Worm (Caenorhabditis elegans) whole organism, mixed stage, embryonic: ENCODE data around the gene srz-13.

Source experiments
- M03D4.4 ChIP-seq: sonication (generic microtip); optimal IDR thresholded peaks from 2 replicates; lab custom pipeline; 2017; ENCODE audit warnings: mild to moderate bottlenecking, missing genetic modification characterization, missing compliant biosample characterization
- bed-3 ChIP-seq: fragments of 200-800 bp; sonication (Bioruptor generic); optimal IDR thresholded peaks from 3 replicates; lab custom pipeline; 2018; ENCODE audit warnings: mild to moderate bottlenecking, missing genetic modification characterization, moderate library complexity, missing compliant biosample characterization
- blmp-1 ChIP-seq: fragments of 150-350 bp; optimal IDR thresholded peaks from 2 replicates; lab custom pipeline; 2014; ENCODE audit warnings: missing biosample characterization, missing genetic modification characterization
- ceh-39 ChIP-seq: fragments of 150-350 bp; optimal IDR thresholded peaks from 2 replicates; lab custom pipeline; 2014; ENCODE audit warnings: missing biosample characterization, missing genetic modification characterization
- ceh-43 ChIP-seq: fragments of 200-800 bp; sonication (Bioruptor generic); optimal IDR thresholded peaks from 2 replicates; lab custom pipeline; 2018; ENCODE audit warnings: mild to moderate bottlenecking, missing genetic modification characterization, moderate library complexity, missing compliant biosample characterization
- ceh-83 ChIP-seq: fragments of 200-800 bp; sonication (Bioruptor generic); optimal IDR thresholded peaks from 2 replicates; lab custom pipeline; 2018; ENCODE audit warnings: mild to moderate bottlenecking, missing genetic modification characterization, missing compliant biosample characterization
- ces-1 ChIP-seq: fragments of 150-350 bp; optimal IDR thresholded peaks from 2 replicates; lab custom pipeline; 2014; ENCODE audit warnings: missing biosample characterization, missing genetic modification reagents, missing genetic modification characterization
- cnd-1 ChIP-seq: fragments of 200-800 bp; sonication (Bioruptor generic); optimal IDR thresholded peaks from 2 replicates; lab custom pipeline; 2018; ENCODE audit warnings: mild to moderate bottlenecking, missing genetic modification characterization, missing compliant biosample characterization
- drap-1 ChIP-seq: fragments of 200-800 bp; sonication (Bioruptor generic); optimal IDR thresholded peaks from 3 replicates; lab custom pipeline; 2018; ENCODE audit warnings: mild to moderate bottlenecking, missing genetic modification characterization, missing compliant biosample characterization
- elt-1 ChIP-seq: sonication (generic microtip); optimal IDR thresholded peaks from 2 replicates; lab custom pipeline; 2017; ENCODE audit warnings: missing genetic modification characterization, mild to moderate bottlenecking, missing compliant biosample characterization, antibody characterized with exemption, moderate library complexity, borderline replicate concordance; ENCODE audit not compliant: insufficient read depth
- elt-3 ChIP-seq: fragments of 150-350 bp; optimal IDR thresholded peaks from 2 replicates; lab custom pipeline; 2014; ENCODE audit warnings: missing biosample characterization, missing genetic modification characterization
- hlh-1 ChIP-seq: fragments of 150-350 bp; optimal IDR thresholded peaks from 2 replicates; lab custom pipeline; 2014; ENCODE audit warnings: missing biosample characterization, missing genetic modification reagents, missing genetic modification characterization
- lin-13 ChIP-seq: fragments of 150-350 bp; optimal IDR thresholded peaks from 2 replicates; lab custom pipeline; 2014; ENCODE audit warnings: missing biosample characterization, missing genetic modification characterization
- lin-32 ChIP-seq: fragments of 200-800 bp; sonication (Bioruptor generic); optimal IDR thresholded peaks from 2 replicates; lab custom pipeline; 2018; ENCODE audit warnings: mild to moderate bottlenecking, missing genetic modification characterization, missing compliant biosample characterization
- lsy-2 ChIP-seq: fragments of 150-350 bp; optimal IDR thresholded peaks from 2 replicates; lab custom pipeline; 2014; ENCODE audit warnings: missing biosample characterization, missing genetic modification characterization
- mab-5 ChIP-seq: fragments of 150-350 bp; optimal IDR thresholded peaks from 2 replicates; lab custom pipeline; 2014; ENCODE audit warnings: missing biosample characterization, missing genetic modification characterization
- mep-1 ChIP-seq: fragments of 150-350 bp; optimal IDR thresholded peaks from 2 replicates; lab custom pipeline; 2017; ENCODE audit warnings: missing biosample characterization, missing genetic modification reagents, missing genetic modification characterization, inconsistent platforms
- mls-2 ChIP-seq: sonication (generic microtip); optimal IDR thresholded peaks from 2 replicates; lab custom pipeline; 2016; ENCODE audit warnings: mild to moderate bottlenecking, missing genetic modification characterization, moderate library complexity, missing compliant biosample characterization
- nhr-12 ChIP-seq: fragments of 150-350 bp; optimal IDR thresholded peaks from 2 replicates; lab custom pipeline; 2014; ENCODE audit warnings: missing biosample characterization, missing genetic modification characterization
- nhr-2 ChIP-seq: fragments of 150-350 bp; optimal IDR thresholded peaks from 2 replicates; lab custom pipeline; 2014; ENCODE audit warnings: missing biosample characterization, missing genetic modification characterization
- nhr-28 ChIP-seq: fragments of 150-350 bp; optimal IDR thresholded peaks from 2 replicates; lab custom pipeline; 2014; ENCODE audit warnings: missing biosample characterization, missing genetic modification characterization
- pha-4 ChIP-seq: fragments of 150-350 bp; optimal IDR thresholded peaks from 2 replicates; lab custom pipeline; 2018; ENCODE audit warnings: missing biosample characterization, missing genetic modification reagents, missing genetic modification characterization
- sem-2 ChIP-seq: fragments of 200-800 bp; sonication (Bioruptor generic); optimal IDR thresholded peaks from 2 replicates; lab custom pipeline; 2018; ENCODE audit warnings: mild to moderate bottlenecking, missing genetic modification characterization, missing compliant biosample characterization
- snpc-4 ChIP-seq: fragments of 150-350 bp; optimal IDR thresholded peaks from 2 replicates; lab custom pipeline; 2014; ENCODE audit warnings: missing biosample characterization, missing genetic modification characterization
- tbx-8 ChIP-seq: fragments of 200-800 bp; sonication (Bioruptor generic); optimal IDR thresholded peaks from 2 replicates; lab custom pipeline; 2018; ENCODE audit warnings: mild to moderate bottlenecking, missing genetic modification characterization, moderate library complexity, missing compliant biosample characterization
- unc-39 ChIP-seq: fragments of 150-350 bp; optimal IDR thresholded peaks from 2 replicates; lab custom pipeline; 2014; ENCODE audit warnings: missing biosample characterization, missing genetic modification characterization
- unc-62 ChIP-seq: fragments of 150-350 bp; optimal IDR thresholded peaks from 2 replicates; lab custom pipeline; 2014; ENCODE audit warnings: missing biosample characterization, missing genetic modification reagents, missing genetic modification characterization
- zip-8 ChIP-seq: fragments of 150-350 bp; optimal IDR thresholded peaks from 2 replicates; lab custom pipeline; 2014; ENCODE audit warnings: missing biosample characterization, missing genetic modification characterization

The srz-13 gene

ce11 chrV:16163719-16164118 is 18.5 kb upstream of the srz-13 start, which contains the start of gene F10A3.12:
TSS of gene F10A3.12 (plus strand) at chrV:16164019.
- TF ChIP-seq ces-1 (no peak), unc-62 (GFP tag; lab: Kevin White, UChicago) (no peak), lin-32 (GFP tag; lab: Kevin White, UChicago) (no peak), mls-2 (no peak), unc-39 (tag; lab: Kevin White, UChicago) (no peak), lsy-2 (no peak), nhr-2 (tag; lab: Kevin White, UChicago) (no peak)
- TF ChIP-seq, all 35 proteins: peak for 0

ce11 chrV:16165936-16166335 is 16.3 kb upstream of the srz-13 start, which contains the start of gene str-108:
TSS of gene str-108 (plus strand) at chrV:16166236.
- TF ChIP-seq nhr-2 (tag; lab: Kevin White, UChicago) (no peak), lsy-2 (no peak), mls-2 (no peak), nhr-28 (tag; lab: Kevin White, UChicago) (no peak), lin-32 (GFP tag; lab: Kevin White, UChicago) (no peak), mep-1 (tag; lab: Kevin White, UChicago) (no peak), hlh-1 (no peak), cnd-1 (tag; lab: Kevin White, UChicago) (no peak), tbx-8 (GFP tag; lab: Kevin White, UChicago) (no peak), lin-13 (tag; lab: Kevin White, UChicago) (no peak), sem-2 (GFP tag; lab: Kevin White, UChicago) (no peak)
- TF ChIP-seq, all 35 proteins: peak for 0

DNA sequence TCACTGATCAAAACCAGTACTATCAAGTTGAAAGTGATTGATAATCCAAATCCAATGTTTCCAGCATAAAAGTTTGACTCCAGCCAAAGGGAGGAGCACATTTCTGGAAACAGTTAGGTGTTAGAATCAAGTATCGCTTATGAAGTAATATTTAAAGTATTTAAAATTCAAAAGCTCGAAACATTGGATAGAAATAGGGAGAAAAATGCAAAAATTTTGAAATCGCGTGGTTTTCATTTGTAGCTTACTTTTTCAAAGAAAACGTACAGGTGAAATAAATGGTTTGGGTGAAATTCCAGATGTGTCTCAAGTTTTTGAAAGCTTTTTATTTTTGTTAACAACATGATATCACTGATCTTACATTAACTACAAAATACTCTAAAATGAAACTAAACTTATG is 13.2 kb upstream of the srz-13 start, which contains the start of gene str-111:
Gene str-111 (minus strand): TSS at position 101 of the 400 bp plus-strand sequence.
- no peak for TF ChIP-seq ceh-83 (GFP tag; lab: Kevin White, UChicago)
- TF ChIP-seq mls-2: no peak
- no peak for TF ChIP-seq pha-4 (tag; lab: Kevin White, UChicago)
- no peak for TF ChIP-seq lin-32 (GFP tag; lab: Kevin White, UChicago)
- TF ChIP-seq elt-1 (tag; lab: Kevin White, UChicago): no peak

ce11 chrV:16171721-16172120 is 10.5 kb upstream of the srz-13 start, which contains the start of gene K05D4.9:
TSS of gene K05D4.9 (minus strand) at chrV:16171821.
- no peak for TF ChIP-seq mep-1 (tag; lab: Kevin White, UChicago)
- no peak for TF ChIP-seq nhr-12 (tag; lab: Kevin White, UChicago)

ce11 chrV:16174109-16174508 is 8.1 kb upstream of the srz-13 start:
- no peak for TF ChIP-seq lin-32 (GFP tag; lab: Kevin White, UChicago)
- no peak for TF ChIP-seq ceh-43
- TF ChIP-seq unc-62 (GFP tag; lab: Kevin White, UChicago): no peak
- TF ChIP-seq lin-13 (tag; lab: Kevin White, UChicago): no peak
- TF ChIP-seq elt-3 (tag; lab: Kevin White, UChicago): no peak
- no peak for TF ChIP-seq mep-1 (tag; lab: Kevin White, UChicago)
- no peak for TF ChIP-seq M03D4.4
- no peak for TF ChIP-seq drap-1
- TF ChIP-seq tbx-8 (GFP tag; lab: Kevin White, UChicago): no peak
- no peak for TF ChIP-seq nhr-2 (tag; lab: Kevin White, UChicago)
- TF ChIP-seq sem-2 (GFP tag; lab: Kevin White, UChicago): no peak

DNA sequence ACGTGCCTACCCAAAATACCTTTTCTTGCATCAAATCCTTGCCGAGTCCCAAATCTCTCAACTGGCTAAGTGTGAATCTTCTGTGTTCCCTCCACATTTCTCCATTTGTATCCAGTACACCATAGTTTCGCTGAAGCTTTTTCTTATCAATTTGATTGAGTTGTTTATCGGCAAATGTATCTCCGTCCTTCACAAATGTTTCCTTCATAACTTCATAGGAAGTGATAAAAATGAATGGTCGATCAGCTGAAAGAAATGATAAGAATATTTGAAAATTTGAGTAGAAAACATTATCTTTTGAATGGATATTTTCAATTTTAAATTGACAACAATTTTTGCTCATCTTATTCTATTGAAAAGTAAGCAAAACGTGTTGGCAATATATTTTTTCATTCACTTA is 7.0 kb upstream of the srz-13 start:
- TF ChIP-seq zip-8 (no peak), mab-5 (no peak), cnd-1 (tag; lab: Kevin White, UChicago) (no peak)

DNA sequence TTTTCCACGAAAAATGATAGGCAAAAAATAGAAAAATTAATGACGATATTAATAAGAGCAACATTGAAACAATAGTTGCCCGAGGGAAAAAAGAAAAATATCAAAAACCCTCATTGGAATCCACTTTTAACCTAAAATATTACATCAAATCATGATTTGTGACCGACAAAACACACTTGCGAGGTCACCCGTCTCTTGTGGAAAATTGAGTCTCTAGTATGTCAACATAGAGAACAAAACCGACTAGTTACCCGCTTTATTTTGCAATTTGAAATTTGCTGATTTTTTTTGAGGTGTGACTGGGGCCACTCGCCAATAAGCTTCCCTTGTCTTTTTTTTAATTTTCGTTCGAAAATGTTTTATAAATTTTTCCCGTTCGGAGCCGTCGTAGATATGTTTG is 6.5 kb upstream of the srz-13 start, which contains the start of gene cyp-33D1:
Gene cyp-33D1 (minus strand): TSS at position 101 of the 400 bp plus-strand sequence.
- no peak for TF ChIP-seq mls-2
- TF ChIP-seq blmp-1 (tag; lab: Kevin White, UChicago): no peak
- no peak for TF ChIP-seq nhr-28 (tag; lab: Kevin White, UChicago)
- TF ChIP-seq sem-2 (GFP tag; lab: Kevin White, UChicago): no peak
- no peak for TF ChIP-seq bed-3 (GFP tag; lab: Kevin White, UChicago)
- no peak for TF ChIP-seq lin-32 (GFP tag; lab: Kevin White, UChicago)
- TF ChIP-seq snpc-4 (tag; lab: Kevin White, UChicago): no peak
- no peak for TF ChIP-seq ceh-39 (tag; lab: Kevin White, UChicago)
- no peak for TF ChIP-seq elt-3 (tag; lab: Kevin White, UChicago)
- no peak for TF ChIP-seq drap-1
- no peak for TF ChIP-seq zip-8
- TF ChIP-seq pha-4 (tag; lab: Kevin White, UChicago): no peak
- no peak for TF ChIP-seq unc-62 (GFP tag; lab: Kevin White, UChicago)
- no peak for TF ChIP-seq M03D4.4
- TF ChIP-seq nhr-2 (tag; lab: Kevin White, UChicago): no peak
